Fruit fly (Drosophila melanogaster): ENCODE results near the gene CNMaR.

DNA sequence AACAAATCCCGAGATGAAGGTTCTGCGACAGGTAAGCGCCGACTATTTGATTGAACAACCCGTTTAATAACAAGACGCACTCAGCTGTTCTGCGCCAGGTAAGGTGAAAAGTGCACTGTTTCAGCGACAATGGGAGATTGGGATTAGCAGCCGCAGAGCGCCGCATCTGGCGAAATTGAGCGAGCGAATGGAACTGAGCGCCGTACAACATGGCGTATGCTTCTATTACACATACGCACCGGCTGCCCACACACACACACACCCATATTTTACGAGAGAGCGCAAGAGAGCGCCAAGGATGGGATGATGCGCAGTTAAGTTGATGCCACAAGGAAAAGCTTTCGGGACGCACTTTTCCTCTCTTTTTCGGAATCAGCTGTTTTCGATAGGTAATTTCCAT lies 51.3 kb downstream of the CNMaR start:
- TF ChIP-seq CG8478 (optimal IDR thresholded peaks at IDR 0.05), result no peak
- no peak for TF ChIP-seq CTCF (optimal IDR thresholded peaks at IDR 0.05)
